Fruit fly (Drosophila melanogaster): ENCODE results near the gene Pfdn6.

Gene Pfdn6

dm6 chr3L:19914833-19915232 is 8.6 kb upstream of the Pfdn6 start, which contains the start of gene Rpn1 (continued):
- TF ChIP-seq stwl (tag; optimal IDR thresholded peaks at IDR 0.05) (peak; percentile 50), CG12942 (GFP tag; optimal IDR thresholded peaks at IDR 0.05) (no peak), crol (GFP tag; IDR thresholded peaks at IDR 0.05) (no peak), Hand (GFP tag; optimal IDR thresholded peaks at IDR 0.05) (no peak), row (GFP tag; IDR thresholded peaks at IDR 0.05) (peak; percentile 82), Antp (GFP tag; optimal IDR thresholded peaks at IDR 0.05) (peak; percentile 35), CG2129 (GFP tag; IDR thresholded peaks at IDR 0.05; ENCODE audit: partially characterized antibody) (no peak), Myb (GFP tag; optimal IDR thresholded peaks at IDR 0.05) (peak; percentile 82), zen (tag; optimal IDR thresholded peaks at IDR 0.05) (peak; percentile 36), CG12391 (tag; optimal IDR thresholded peaks at IDR 0.05) (peak; percentile 9), Dfd (GFP tag; optimal IDR thresholded peaks at IDR 0.05) (no peak), CG15601 (tag; optimal IDR thresholded peaks at IDR 0.05) (peak; percentile 43), pnt (GFP tag; optimal IDR thresholded peaks at IDR 0.05) (no peak), CG2120 (GFP tag; optimal IDR thresholded peaks at IDR 0.05) (peak; percentile 52), CG13287 (GFP tag; IDR thresholded peaks at IDR 0.05; ENCODE audit: partially characterized antibody) (peak; percentile 68), CG3847 (GFP tag; IDR thresholded peaks at IDR 0.05) (peak; percentile 43), dpn (GFP tag; optimal IDR thresholded peaks at IDR 0.05) (peak; percentile 1 to 30), pum (GFP tag; optimal IDR thresholded peaks at IDR 0.05) (no peak), Med (GFP tag) (peak; percentile 81), Lhr (GFP tag; optimal IDR thresholded peaks at IDR 0.05) (peak; percentile 71), lola (GFP tag; optimal IDR thresholded peaks at IDR 0.05) (no peak), lab (GFP tag; optimal IDR thresholded peaks at IDR 0.05) (no peak), mirr (GFP tag; optimal IDR thresholded peaks at IDR 0.05) (no peak), CG17829 (tag; optimal IDR thresholded peaks at IDR 0.05) (peak; percentile 3), Mrtf (GFP tag; IDR thresholded peaks at IDR 0.05) (no peak), CG9817 (tag; optimal IDR thresholded peaks at IDR 0.05) (no peak), fd64A (GFP tag; optimal IDR thresholded peaks at IDR 0.05) (no peak), vnd (GFP tag; IDR thresholded peaks at IDR 0.05; ENCODE audit: partially characterized antibody) (0 out of 3 replicates have a peak, but pooled peaks have one; percentile 33), Sin3A (optimal IDR thresholded peaks at IDR 0.05) (peak; percentile 67), CG42726 (GFP tag; IDR thresholded peaks at IDR 0.05; ENCODE audit: partially characterized antibody) (peak; percentile 49; the same call in 1 of the 2 replicates), danr (GFP tag; IDR thresholded peaks at IDR 0.05) (no peak), CG12219 (GFP tag; optimal IDR thresholded peaks at IDR 0.05) (no peak), E2f1 (GFP tag; IDR thresholded peaks at IDR 0.05) (no peak), CrebB (tag; optimal IDR thresholded peaks at IDR 0.05) (no peak), sens (GFP tag) (peak; percentile 30), CG7372 (GFP tag; IDR thresholded peaks at IDR 0.05) (no peak), mam (GFP tag; optimal IDR thresholded peaks at IDR 0.05) (peak; percentile 39), lov (optimal IDR thresholded peaks at IDR 0.05) (no peak), lov (GFP tag; IDR thresholded peaks at IDR 0.05) (0 out of 3 replicates have a peak, but pooled peaks have one; percentile 44), unc-4 (GFP tag; IDR thresholded peaks at IDR 0.05; ENCODE audit: partially characterized antibody) (peak; percentile 48; the same call in 1 of the 2 replicates), CG6791 (GFP tag; IDR thresholded peaks at IDR 0.05; ENCODE audit: partially characterized antibody) (peak; percentile 62; the same call in 1 of the 3 replicates), pzg (GFP tag; optimal IDR thresholded peaks at IDR 0.05) (peak; percentile 96), Dp (GFP tag; optimal IDR thresholded peaks at IDR 0.05) (peak; percentile 81), CG3281 (GFP tag; optimal IDR thresholded peaks at IDR 0.05) (no peak), CG4730 (GFP tag; IDR thresholded peaks at IDR 0.05) (no peak), CG3995 (GFP tag; optimal IDR thresholded peaks at IDR 0.05) (peak; percentile 98), Nf-YA (GFP tag; IDR thresholded peaks at IDR 0.05) (no peak), jigr1 (GFP tag; IDR thresholded peaks at IDR 0.05) (no peak), CG8290 (GFP tag; optimal IDR thresholded peaks at IDR 0.05) (peak; percentile 30), CG8290 (tag; optimal IDR thresholded peaks at IDR 0.05) (no peak), Dref (GFP tag; IDR thresholded peaks at IDR 0.05) (peak; percentile 84), Hsf (GFP tag; optimal IDR thresholded peaks at IDR 0.05) (peak; percentile 5)

All from whole organism, embryonic.